Worm (Caenorhabditis elegans) whole organism, midembryonic: ENCODE results near the gene R160.2.

Experiments used
- T22C8.4 ChIP-seq: fragments of 200-800 bp; sonication (Bioruptor generic); IDR thresholded peaks from 2 replicates; pipeline ENCODE4 v1.3.6; 2022; ENCODE audit warnings: missing genetic modification characterization, missing compliant biosample characterization
- cog-1 ChIP-seq: sonication (generic microtip); optimal IDR thresholded peaks from 2 replicates; lab custom pipeline; 2016; ENCODE audit warnings: missing genetic modification characterization, missing compliant biosample characterization
- flt-1 ChIP-seq: fragments of 200-800 bp; sonication (Bioruptor generic); IDR thresholded peaks from 2 replicates; pipeline ENCODE4 v1.3.6; 2022; ENCODE audit warnings: missing genetic modification characterization, missing compliant biosample characterization
- med-1 ChIP-seq: sonication (generic microtip); optimal IDR thresholded peaks from 2 replicates; lab custom pipeline; 2017; ENCODE audit warnings: missing genetic modification characterization, mild to moderate bottlenecking, missing compliant biosample characterization, antibody characterized with exemption, missing genetic modification reagents; ENCODE audit not compliant: insufficient read depth
- ref-1 ChIP-seq: fragments of 200-800 bp; sonication (Bioruptor generic); conservative IDR thresholded peaks from 2 replicates; pipeline ENCODE4 v1.3.6; 2022; ENCODE audit warnings: missing genetic modification reagents, missing genetic modification characterization, missing compliant biosample characterization
- tab-1 ChIP-seq: fragments of 200-800 bp; sonication (Bioruptor generic); IDR thresholded peaks from 2 replicates; pipeline ENCODE4 v1.3.6; 2022; ENCODE audit warnings: missing genetic modification characterization, missing compliant biosample characterization
- ztf-23 ChIP-seq: fragments of 200-800 bp; sonication (Bioruptor generic); IDR thresholded peaks from 2 replicates; pipeline ENCODE4 v1.3.6; 2022; ENCODE audit warnings: missing genetic modification reagents, missing genetic modification characterization, missing compliant biosample characterization
- ztf-29 ChIP-seq: fragments of 200-800 bp; sonication (Bioruptor generic); IDR thresholded peaks from 2 replicates; pipeline ENCODE4 v1.3.6; 2022; ENCODE audit warnings: missing genetic modification reagents, missing genetic modification characterization, missing compliant biosample characterization

DNA sequence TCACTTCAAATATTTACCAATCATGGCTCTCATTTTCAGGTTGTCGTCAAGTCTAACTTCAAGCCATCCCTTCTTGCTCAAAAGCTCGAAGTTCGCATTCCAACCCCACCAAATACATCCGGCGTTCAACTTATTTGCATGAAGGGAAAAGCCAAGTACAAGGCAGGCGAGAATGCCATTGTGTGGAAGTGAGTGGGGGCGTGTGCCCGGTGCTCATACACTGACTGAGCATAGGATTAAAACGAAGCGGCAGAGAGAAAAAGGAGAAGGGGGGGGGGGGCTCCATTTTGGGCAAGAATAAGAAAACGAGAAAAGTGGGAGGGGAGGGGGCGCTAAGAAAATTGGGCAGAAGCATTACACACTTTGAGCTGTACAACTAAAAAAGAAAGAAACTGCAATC is 15.0 kb upstream of the R160.2 start:
- TF ChIP-seq flt-1 (GFP tag; lab: Robert Waterston, UW) (no peak), T22C8.4 (GFP tag; lab: Robert Waterston, UW) (no peak), ztf-23 (GFP tag; lab: Robert Waterston, UW) (no peak), ztf-29 (no peak), med-1 (GFP tag; lab: Kevin White, UChicago) (no peak), ref-1 (GFP tag; lab: Robert Waterston, UW) (no peak), cog-1 (tag; lab: Kevin White, UChicago) (no peak), tab-1 (no peak)
